Worm (Caenorhabditis elegans): ENCODE measurements around the gene rpl-3.

The rpl-3 gene

DNA sequence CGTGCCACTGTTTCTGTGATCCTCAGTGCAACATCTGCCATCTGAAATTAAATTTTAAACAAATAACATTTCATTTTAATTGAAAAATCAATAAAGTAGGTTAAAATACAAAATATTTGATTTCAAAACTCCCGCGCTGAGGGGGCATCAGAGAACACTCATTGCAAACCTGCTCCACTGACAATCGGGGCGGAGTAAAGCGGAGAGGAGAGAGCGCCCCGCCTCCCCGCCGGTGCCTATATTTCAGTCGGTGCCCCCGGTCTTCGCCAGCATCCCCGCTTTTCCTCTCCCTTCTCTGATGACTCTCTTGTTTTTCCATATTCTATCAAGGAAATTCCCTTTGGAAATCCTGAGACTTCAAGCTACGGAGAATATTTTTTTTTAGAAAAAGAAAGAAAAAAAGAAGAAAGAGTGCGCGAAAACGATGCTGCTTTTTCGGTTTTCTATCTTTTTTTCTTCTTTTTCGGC, 4.7 kb upstream of the rpl-3 start, which contains the start of gene brc-1 (continued):
- peak; percentile 65 for TF ChIP-seq elt-2 (tag; optimal IDR thresholded peaks at IDR 0.05)
- TF ChIP-seq ztf-11 (tag; optimal IDR thresholded peaks at IDR 0.05) = peak in 1 of 2 experiments; percentile 36
- peak; percentile 92 to 96 (median 94) for TF ChIP-seq dpl-1 (GFP tag; optimal IDR thresholded peaks at IDR 0.05)
- TF ChIP-seq lin-14 (GFP tag; optimal IDR thresholded peaks at IDR 0.05) = peak; percentile 97
- TF ChIP-seq C16A3.4 (tag; optimal IDR thresholded peaks at IDR 0.05) = peak; percentile 85
- TF ChIP-seq egl-13 (tag; optimal IDR thresholded peaks at IDR 0.05) = peak; percentile 85
- TF ChIP-seq hpl-2 (GFP tag; optimal IDR thresholded peaks at IDR 0.05) = no peak
- TF ChIP-seq unc-62 (GFP tag; optimal IDR thresholded peaks at IDR 0.05) = no peak
- TF ChIP-seq ces-1 (GFP tag; optimal IDR thresholded peaks at IDR 0.05) = no peak
- TF ChIP-seq elt-3 (tag; optimal IDR thresholded peaks at IDR 0.05) = peak in 3 of 6 experiments; percentile 3 to 74 (median 64)
- TF ChIP-seq nhr-85 (tag) = peak; percentile 81

DNA sequence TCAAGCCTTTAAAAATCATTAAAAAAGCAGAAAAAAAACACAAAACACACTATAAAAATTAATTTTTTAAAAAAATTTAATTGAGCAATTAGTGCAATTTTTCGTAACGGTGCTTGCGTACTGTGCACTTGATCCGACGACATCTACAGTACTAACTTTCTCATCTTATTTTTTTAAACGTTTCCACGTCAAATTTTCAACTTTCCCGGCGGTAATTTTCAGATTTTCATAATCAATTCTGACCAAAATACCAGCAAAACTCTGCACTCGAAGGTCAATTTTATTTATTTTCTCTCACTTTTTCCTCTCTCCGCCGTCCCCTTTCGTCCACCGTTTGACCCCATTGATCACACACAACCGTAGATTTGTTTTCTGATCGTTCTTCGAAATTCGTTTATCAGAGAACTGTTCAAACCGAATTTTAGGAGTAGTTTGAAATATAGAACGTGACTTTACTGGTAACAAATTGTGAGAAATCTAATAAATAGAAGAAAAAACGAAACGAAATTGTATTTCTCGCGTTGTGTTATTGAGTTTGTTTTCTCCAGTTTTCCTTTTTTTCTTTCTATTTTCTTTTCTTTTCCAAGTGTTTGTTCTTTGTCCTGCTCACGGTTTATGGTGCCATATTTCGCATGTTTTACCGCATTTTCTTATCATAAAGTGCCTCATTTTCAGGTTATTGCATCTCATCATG, 3.7 kb upstream of the rpl-3 start, which contains the start of gene acs-19:
acs-19 (plus strand) TSS at position 676 of the 694 bp plus-strand sequence.
- no peak for TF ChIP-seq fkh-8 (tag; optimal IDR thresholded peaks at IDR 0.05)
- TF ChIP-seq pqm-1 (tag; optimal IDR thresholded peaks at IDR 0.05) = no peak
- TF ChIP-seq C34B4.2 (tag; optimal IDR thresholded peaks at IDR 0.05) = no peak
- peak in 1 of 2 experiments; percentile 52 for TF ChIP-seq lin-35 (GFP tag; optimal IDR thresholded peaks at IDR 0.05)
- TF ChIP-seq C16A3.4 (tag; optimal IDR thresholded peaks at IDR 0.05) = no peak
- TF ChIP-seq lin-13 (GFP tag; optimal IDR thresholded peaks at IDR 0.05) = no peak
- no peak for TF ChIP-seq hlh-17 (GFP tag; optimal IDR thresholded peaks at IDR 0.05; ENCODE audit: borderline replicate concordance)
- TF ChIP-seq unc-62 (GFP tag; optimal IDR thresholded peaks at IDR 0.05) = no peak
- TF ChIP-seq ceh-82 (tag; optimal IDR thresholded peaks at IDR 0.05) = no peak
- TF ChIP-seq snu-23 (GFP tag; optimal IDR thresholded peaks at IDR 0.05) = peak; percentile 8
- no peak for TF ChIP-seq irx-1 (tag; optimal IDR thresholded peaks at IDR 0.05)
- TF ChIP-seq aly-2 (tag; optimal IDR thresholded peaks at IDR 0.05) = no peak
- no peak for TF ChIP-seq elt-2 (tag; optimal IDR thresholded peaks at IDR 0.05)
- no peak for TF ChIP-seq swsn-7 (tag; optimal IDR thresholded peaks at IDR 0.05)
- TF ChIP-seq Y116A8C.19 (tag; optimal IDR thresholded peaks at IDR 0.05; ENCODE audit: borderline replicate concordance) = no peak
- no peak for TF ChIP-seq nhr-77 (tag; optimal IDR thresholded peaks at IDR 0.05)
- peak; percentile 40 for TF ChIP-seq blmp-1 (tag; optimal IDR thresholded peaks at IDR 0.05)
- TF ChIP-seq ces-1 (GFP tag; optimal IDR thresholded peaks at IDR 0.05) = peak; percentile 29
- no peak for TF ChIP-seq unc-30 (tag; optimal IDR thresholded peaks at IDR 0.05)
- no peak for TF ChIP-seq lir-3 (tag; optimal IDR thresholded peaks at IDR 0.05; ENCODE audit: poor library complexity)
- TF ChIP-seq ztf-11 (tag; optimal IDR thresholded peaks at IDR 0.05) = no peak
- no peak for TF ChIP-seq dsc-1 (tag; optimal IDR thresholded peaks at IDR 0.05)
- no peak for TF ChIP-seq nhr-90 (tag; optimal IDR thresholded peaks at IDR 0.05; ENCODE audit: poor library complexity)
- TF ChIP-seq mdl-1 (tag; optimal IDR thresholded peaks at IDR 0.05) = no peak
- TF ChIP-seq rnt-1 (tag; optimal IDR thresholded peaks at IDR 0.05) = no peak
- TF ChIP-seq jun-1 (tag; optimal IDR thresholded peaks at IDR 0.05) = no peak
- no peak for TF ChIP-seq efl-3 (GFP tag; optimal IDR thresholded peaks at IDR 0.05)
- peak; percentile 44 for TF ChIP-seq nhr-19 (GFP tag; conservative IDR thresholded peaks at IDR 0.05)
- TF ChIP-seq fos-1 (tag; optimal IDR thresholded peaks at IDR 0.05) = no peak
- TF ChIP-seq unc-130 (tag; optimal IDR thresholded peaks at IDR 0.05) = no peak
- TF ChIP-seq xbp-1 (tag; optimal IDR thresholded peaks at IDR 0.05) = no peak
- TF ChIP-seq ceh-63 (GFP tag; optimal IDR thresholded peaks at IDR 0.05) = no peak
- TF ChIP-seq zip-4 (GFP tag; optimal IDR thresholded peaks at IDR 0.05) = no peak
- no peak for TF ChIP-seq unc-86 (tag; optimal IDR thresholded peaks at IDR 0.05)
- TF ChIP-seq lin-14 (GFP tag; optimal IDR thresholded peaks at IDR 0.05) = peak; percentile 65
- TF ChIP-seq nhr-85 (tag) = no peak
- TF ChIP-seq snpc-4 (tag; optimal IDR thresholded peaks at IDR 0.05) = no peak
- no peak for TF ChIP-seq nhr-237 (tag; optimal IDR thresholded peaks at IDR 0.05)
- TF ChIP-seq nhr-20 (tag; optimal IDR thresholded peaks at IDR 0.05) = peak; percentile 29
- TF ChIP-seq sptf-1 (tag; optimal IDR thresholded peaks at IDR 0.05) = no peak
- TF ChIP-seq ets-5 (GFP tag; IDR thresholded peaks at IDR 0.05) = no peak
- no peak for TF ChIP-seq zag-1 (tag; optimal IDR thresholded peaks at IDR 0.05)
- no peak for TF ChIP-seq hpl-2 (GFP tag; optimal IDR thresholded peaks at IDR 0.05)
- TF ChIP-seq isw-1 (GFP tag; IDR thresholded peaks at IDR 0.05) = no peak
- no peak for TF ChIP-seq unc-98 (GFP tag; IDR thresholded peaks at IDR 0.05)
- peak in 1 of 6 experiments; percentile 11 for TF ChIP-seq elt-3 (tag; optimal IDR thresholded peaks at IDR 0.05)

Data from whole organism, L1 larva.